Worm (Caenorhabditis elegans) whole organism, dauer: ENCODE results near the gene metl-9.

ENCODE experiments used
- unc-62 ChIP-seq: sonication (generic microtip); optimal IDR thresholded peaks from 2 replicates; lab custom pipeline; 2017; ENCODE audit warnings: missing biosample characterization, missing genetic modification reagents, missing genetic modification characterization

Gene metl-9

ce11 chrX:5197440-5197839 lies 18.5 kb upstream of the metl-9 start:
- TF ChIP-seq unc-62 = no peak

- no peak for TF ChIP-seq unc-62
Measured at ce11 chrX:5195462-5196160, 16.7 kb upstream of the metl-9 start, which contains the start of gene pqn-62. Gene pqn-62 (plus strand): TSS chrX:5196110.

ce11 chrX:5193402-5193801 lies 14.5 kb upstream of the metl-9 start:
- TF ChIP-seq unc-62 = no peak

ce11 chrX:5190061-5190460 lies 11.1 kb upstream of the metl-9 start:
- no peak for TF ChIP-seq unc-62

- TF ChIP-seq unc-62 = no peak
Measured at ce11 chrX:5188977-5189376, 10.0 kb upstream of the metl-9 start, which contains the start of gene zig-6. Gene zig-6 (minus strand): TSS chrX:5189077.

ce11 chrX:5183931-5184330 lies 5.0 kb upstream of the metl-9 start, which contains the start of gene T03G11.9:
Gene T03G11.9 (plus strand): TSS chrX:5184231.
- TF ChIP-seq unc-62 = no peak

ce11 chrX:5179874-5180273 lies 924 bp upstream of the metl-9 start, which contains the start of gene sru-48:
Gene sru-48 (plus strand): TSS chrX:5180174.
- no peak for TF ChIP-seq unc-62

ce11 chrX:5174256-5174655 lies 4.7 kb downstream of the metl-9 start, which contains the start of gene zchc-1A:
Gene zchc-1A (plus strand): TSS chrX:5174369.
- TF ChIP-seq unc-62 = no peak

ce11 chrX:5171085-5171484 lies 7.9 kb downstream of the metl-9 start, which contains the start of gene T03G11.10:
Gene T03G11.10 (minus strand): TSS chrX:5171185.
- no peak for TF ChIP-seq unc-62

- no peak for TF ChIP-seq unc-62
Measured at ce11 chrX:5168770-5169169, 10.2 kb downstream of the metl-9 start.

ce11 chrX:5165037-5165436 lies 13.9 kb downstream of the metl-9 start, which contains the start of gene mans-3:
Gene mans-3 (plus strand): TSS chrX:5165395.
- no peak for TF ChIP-seq unc-62

ce11 chrX:5164054-5164453 lies 14.9 kb downstream of the metl-9 start:
- no peak for TF ChIP-seq unc-62

ce11 chrX:5162755-5163154 lies 16.2 kb downstream of the metl-9 start, which contains the start of gene EGAP5.1:
Gene EGAP5.1 (plus strand): TSS chrX:5163055.
- no peak for TF ChIP-seq unc-62

ce11 chrX:5159645-5160044 lies 19.3 kb downstream of the metl-9 start, which contains the start of gene C31H2.4:
Gene C31H2.4 (minus strand): TSS chrX:5159663.
- TF ChIP-seq unc-62 = no peak

- TF ChIP-seq unc-62 = no peak
Measured at ce11 chrX:5154278-5154677, 24.7 kb downstream of the metl-9 start, which contains the start of gene C31H2.3. Gene C31H2.3 (minus strand): TSS chrX:5154378.

ce11 chrX:5152931-5153330 lies 26.0 kb downstream of the metl-9 start:
- no peak for TF ChIP-seq unc-62

ce11 chrX:5151866-5152265 lies 27.1 kb downstream of the metl-9 start:
- no peak for TF ChIP-seq unc-62

- TF ChIP-seq unc-62 = no peak
Measured at ce11 chrX:5151403-5151802, 27.5 kb downstream of the metl-9 start.
